Fruit fly (Drosophila melanogaster) whole organism, embryonic: ENCODE data around the gene Prp39.

Source experiments
- Atf6 ChIP-seq: fragments of 200-800 bp; sonication (Bioruptor generic); IDR thresholded peaks from 2 replicates; pipeline ENCODE4 v1.3.6; 2022; ENCODE audit warnings: missing biosample characterization, missing genetic modification characterization
- Blimp-1 ChIP-seq: fragments of 200-800 bp; sonication (Bioruptor generic); optimal IDR thresholded peaks from 3 replicates; lab custom pipeline; 2018; ENCODE audit warnings: missing biosample characterization, missing genetic modification characterization, mild to moderate bottlenecking, moderate library complexity, missing genetic modification reagents
- BtbVII ChIP-seq: fragments of 200-800 bp; sonication (Bioruptor generic); optimal IDR thresholded peaks from 3 replicates; lab custom pipeline; 2017; ENCODE audit warnings: missing biosample characterization, mild to moderate bottlenecking, missing genetic modification characterization
- CG10431 ChIP-seq: fragments of 200-800 bp; sonication (Bioruptor generic); optimal IDR thresholded peaks from 3 replicates; lab custom pipeline; 2018; ENCODE audit warnings: missing biosample characterization, mild to moderate bottlenecking, missing genetic modification characterization
- CG11504 ChIP-seq: fragments of 200-800 bp; sonication (Bioruptor generic); optimal IDR thresholded peaks from 3 replicates; lab custom pipeline; 2019; ENCODE audit warnings: missing biosample characterization, mild to moderate bottlenecking, missing genetic modification characterization, moderate library complexity
- CG12219 ChIP-seq: fragments of 200-800 bp; sonication (Bioruptor generic); optimal IDR thresholded peaks from 3 replicates; lab custom pipeline; 2018; ENCODE audit warnings: missing biosample characterization, mild to moderate bottlenecking, missing genetic modification characterization
- CG12942 ChIP-seq: fragments of 200-800 bp; sonication (Bioruptor generic); optimal IDR thresholded peaks from 3 replicates; lab custom pipeline; 2016; ENCODE audit warnings: missing biosample characterization, missing genetic modification characterization
- CG16779 ChIP-seq: fragments of 200-800 bp; sonication (Bioruptor generic); IDR thresholded peaks from 2 replicates; pipeline ENCODE4 v1.3.6; 2022; ENCODE audit warnings: missing biosample characterization, missing genetic modification characterization
- CG16813 ChIP-seq: fragments of 200-800 bp; sonication (Bioruptor generic); IDR thresholded peaks from 3 replicates; pipeline ENCODE4 v1.3.6; 2022; ENCODE audit warnings: missing biosample characterization, missing genetic modification characterization; ENCODE audit not compliant: partially characterized antibody
- CG2129 ChIP-seq: fragments of 200-800 bp; sonication (Bioruptor generic); IDR thresholded peaks from 2 replicates; pipeline ENCODE4 v1.3.6; 2022; ENCODE audit warnings: missing biosample characterization, missing genetic modification characterization; ENCODE audit not compliant: partially characterized antibody
- CG2875 ChIP-seq: fragments of 200-800 bp; sonication (Bioruptor generic); optimal IDR thresholded peaks from 2 replicates; lab custom pipeline; 2017; ENCODE audit warnings: missing biosample characterization, mild to moderate bottlenecking, missing genetic modification characterization, missing genetic modification reagents
- CG3065 ChIP-seq: fragments of 200-800 bp; sonication (Bioruptor generic); optimal IDR thresholded peaks from 2 replicates; lab custom pipeline; 2016; ENCODE audit warnings: missing biosample characterization, missing genetic modification characterization
- CG32767 ChIP-seq: fragments of 200-800 bp; sonication (Bioruptor generic); IDR thresholded peaks from 2 replicates; pipeline ENCODE4 v1.3.6; 2022; ENCODE audit warnings: missing biosample characterization, missing genetic modification characterization
- CG4360 ChIP-seq: fragments of 200-800 bp; sonication (Bioruptor generic); IDR thresholded peaks from 2 replicates; pipeline ENCODE4 v1.3.6; 2022; ENCODE audit warnings: missing biosample characterization, missing genetic modification characterization
- CG5953 ChIP-seq: fragments of 200-800 bp; sonication (Bioruptor generic); IDR thresholded peaks from 2 replicates; pipeline ENCODE4 v1.3.6; 2022; ENCODE audit warnings: missing biosample characterization, missing genetic modification characterization
- CG7786 ChIP-seq: fragments of 200-800 bp; sonication (Bioruptor generic); optimal IDR thresholded peaks from 2 replicates; lab custom pipeline; 2016; ENCODE audit warnings: missing biosample characterization, missing genetic modification characterization
- CG7963 ChIP-seq: fragments of 200-800 bp; sonication (Bioruptor generic); IDR thresholded peaks from 3 replicates; pipeline ENCODE4 v1.3.6; 2022; ENCODE audit warnings: missing biosample characterization, missing genetic modification characterization; ENCODE audit not compliant: partially characterized antibody
- CG9876 ChIP-seq: fragments of 200-800 bp; sonication (Bioruptor generic); optimal IDR thresholded peaks from 2 replicates; lab custom pipeline; 2016; ENCODE audit warnings: missing biosample characterization, missing genetic modification characterization
- CG9932 ChIP-seq: fragments of 200-800 bp; sonication (Bioruptor generic); IDR thresholded peaks from 2 replicates; pipeline ENCODE4 v1.3.6; 2022; ENCODE audit warnings: missing biosample characterization, missing genetic modification characterization
- Camta ChIP-seq: fragments of 200-800 bp; sonication (Bioruptor generic); optimal IDR thresholded peaks from 2 replicates; lab custom pipeline; 2016; ENCODE audit warnings: missing biosample characterization, missing genetic modification characterization
- D ChIP-seq, 2 experiments: fragments of 200-800 bp in 1 of 2; fragments of >200 bp in 1 of 2; sonication (Bioruptor generic) in 1 of 2; optimal IDR thresholded peaks; 2 replicates in 1 of 2; 3 replicates in 1 of 2; lab custom pipeline; 2017; ENCODE audit warnings: mild to moderate bottlenecking in 1 of 2, missing biosample characterization in 1 of 2, missing genetic modification characterization in 1 of 2, missing genetic modification reagents in 1 of 2
- Dip3 ChIP-seq: fragments of 200-800 bp; sonication (Bioruptor generic); optimal IDR thresholded peaks from 3 replicates; lab custom pipeline; 2016; ENCODE audit warnings: missing biosample characterization, missing genetic modification characterization
- H15 ChIP-seq: fragments of 200-800 bp; sonication (Bioruptor generic); IDR thresholded peaks from 3 replicates; pipeline ENCODE4 v1.3.6; 2022; ENCODE audit warnings: missing biosample characterization, missing genetic modification characterization
- HLH4C ChIP-seq: fragments of 200-800 bp; sonication (Bioruptor generic); IDR thresholded peaks from 3 replicates; pipeline ENCODE4 v1.3.6; 2022; ENCODE audit warnings: missing biosample characterization, missing genetic modification characterization; ENCODE audit not compliant: partially characterized antibody
- NFAT ChIP-seq: fragments of 200-800 bp; sonication (Bioruptor generic); IDR thresholded peaks from 2 replicates; pipeline ENCODE4 v1.3.6; 2022; ENCODE audit warnings: missing biosample characterization, missing genetic modification characterization
- Side ChIP-seq: fragments of 200-800 bp; sonication (Bioruptor generic); optimal IDR thresholded peaks from 2 replicates; lab custom pipeline; 2016; ENCODE audit warnings: missing biosample characterization, missing genetic modification characterization
- Sox102F ChIP-seq: fragments of 200-800 bp; sonication (Bioruptor generic); optimal IDR thresholded peaks from 2 replicates; lab custom pipeline; 2018; ENCODE audit warnings: missing biosample characterization, mild to moderate bottlenecking, missing genetic modification characterization, moderate library complexity
- bigmax ChIP-seq: fragments of 200-800 bp; sonication (Bioruptor generic); optimal IDR thresholded peaks from 2 replicates; lab custom pipeline; 2018; ENCODE audit warnings: missing biosample characterization, mild to moderate bottlenecking, missing genetic modification characterization
- cg ChIP-seq: fragments of 200-800 bp; sonication (Bioruptor generic); optimal IDR thresholded peaks from 3 replicates; lab custom pipeline; 2019; ENCODE audit warnings: missing biosample characterization, mild to moderate bottlenecking, missing genetic modification characterization, moderate library complexity
- da ChIP-seq: fragments of 200-800 bp; sonication (Bioruptor generic); optimal IDR thresholded peaks from 2 replicates; lab custom pipeline; 2016; ENCODE audit warnings: missing biosample characterization, missing genetic modification characterization
- dysf ChIP-seq: fragments of 200-800 bp; sonication (Bioruptor generic); IDR thresholded peaks from 3 replicates; pipeline ENCODE4 v1.3.6; 2022; ENCODE audit warnings: missing biosample characterization, missing genetic modification characterization
- esg ChIP-seq: fragments of 200-800 bp; sonication (Bioruptor generic); conservative IDR thresholded peaks from 2 replicates; pipeline ENCODE4 v1.3.6; 2022; ENCODE audit warnings: missing biosample characterization, missing genetic modification characterization
- fu2 ChIP-seq: fragments of 200-800 bp; sonication (Bioruptor generic); optimal IDR thresholded peaks from 2 replicates; lab custom pipeline; 2016; ENCODE audit warnings: missing biosample characterization, missing genetic modification characterization
- gro ChIP-seq: fragments of 200-800 bp; sonication (Bioruptor generic); optimal IDR thresholded peaks from 2 replicates; lab custom pipeline; 2016; ENCODE audit warnings: missing biosample characterization, missing genetic modification characterization
- kay ChIP-seq: fragments of 200-800 bp; sonication (Bioruptor generic); optimal IDR thresholded peaks from 2 replicates; lab custom pipeline; 2016; ENCODE audit warnings: missing biosample characterization, missing genetic modification characterization
- kni ChIP-seq: fragments of 200-800 bp; sonication (Bioruptor generic); optimal IDR thresholded peaks from 3 replicates; lab custom pipeline; 2017; ENCODE audit warnings: mild to moderate bottlenecking, missing biosample characterization, missing genetic modification reagents, missing genetic modification characterization
- lov ChIP-seq, 2 experiments: fragments of 200-800 bp in 1 of 2; fragments of >200 bp in 1 of 2; sonication (Bioruptor generic) in 1 of 2; IDR thresholded peaks in 1 of 2; optimal IDR thresholded peaks in 1 of 2; 2 replicates in 1 of 2; 3 replicates in 1 of 2; pipeline versions ENCODE4 v1.3.6 to Lab custom; 2017 to 2022; ENCODE audit warnings: missing biosample characterization in 1 of 2, missing genetic modification characterization in 1 of 2
- nerfin-2 ChIP-seq: fragments of 200-800 bp; sonication (Bioruptor generic); IDR thresholded peaks from 2 replicates; pipeline ENCODE4 v1.3.6; 2022; ENCODE audit warnings: missing biosample characterization, missing genetic modification characterization; ENCODE audit not compliant: partially characterized antibody
- pfk ChIP-seq: fragments of 200-800 bp; sonication (Bioruptor generic); optimal IDR thresholded peaks from 2 replicates; lab custom pipeline; 2018; ENCODE audit warnings: missing biosample characterization, mild to moderate bottlenecking, missing genetic modification characterization, moderate library complexity
- pzg ChIP-seq: fragments of 200-800 bp; sonication (Bioruptor generic); optimal IDR thresholded peaks from 3 replicates; lab custom pipeline; 2018; ENCODE audit warnings: missing biosample characterization, mild to moderate bottlenecking, missing genetic modification characterization, moderate library complexity
- salm ChIP-seq: fragments of 200-800 bp; sonication (Bioruptor generic); optimal IDR thresholded peaks from 2 replicates; lab custom pipeline; 2018; ENCODE audit warnings: missing biosample characterization, mild to moderate bottlenecking, missing genetic modification characterization
- sd ChIP-seq: fragments of 200-800 bp; sonication (Bioruptor generic); optimal IDR thresholded peaks from 3 replicates; lab custom pipeline; 2018; ENCODE audit warnings: missing biosample characterization, mild to moderate bottlenecking, missing genetic modification characterization, moderate library complexity
- sqz ChIP-seq: fragments of 200-800 bp; sonication (Bioruptor generic); optimal IDR thresholded peaks from 3 replicates; lab custom pipeline; 2018; ENCODE audit warnings: missing biosample characterization, mild to moderate bottlenecking, missing genetic modification characterization
- sr ChIP-seq: fragments of 200-800 bp; sonication (Bioruptor generic); IDR thresholded peaks from 3 replicates; pipeline ENCODE4 v1.3.6; 2022; ENCODE audit warnings: missing biosample characterization, missing genetic modification characterization
- stc ChIP-seq: fragments of 200-800 bp; sonication (Bioruptor generic); IDR thresholded peaks from 2 replicates; pipeline ENCODE4 v1.3.6; 2022; ENCODE audit warnings: missing biosample characterization, missing genetic modification characterization
- trh ChIP-seq: fragments of 200-800 bp; sonication (Bioruptor generic); optimal IDR thresholded peaks from 2 replicates; lab custom pipeline; 2016; ENCODE audit warnings: missing biosample characterization, missing genetic modification characterization
- wdn ChIP-seq: fragments of 200-800 bp; sonication (Bioruptor generic); IDR thresholded peaks from 2 replicates; pipeline ENCODE4 v1.3.6; 2022; ENCODE audit warnings: missing biosample characterization, missing genetic modification characterization
- zen ChIP-seq: fragments of 200-800 bp; sonication (Bioruptor generic); optimal IDR thresholded peaks from 3 replicates; lab custom pipeline; 2018; ENCODE audit warnings: missing biosample characterization, mild to moderate bottlenecking, missing genetic modification characterization, moderate library complexity

Prp39 gene

dm6 chr3R:28819555-28820305 is 7.8 kb downstream of the Prp39 start, which contains the start of the genes CG1523 and CG1647 (continued):
- TF ChIP-seq Camta (GFP tag; lab: Kevin White, UChicago) (peak; percentile 12), CG16813 (peak; percentile 45), stc (no peak), HLH4C (peak; percentile 58), CG10431 (no peak), cg (GFP tag; lab: Kevin White, UChicago) (no peak), dysf (GFP tag; lab: Robert Waterston, UW) (peak; percentile 63), D (optimal IDR thresholded peaks at IDR 0.05; lab: Kevin White, UChicago) (no peak), D (GFP tag; optimal IDR thresholded peaks at IDR 0.05; lab: Kevin White, UChicago) (no peak), nerfin-2 (GFP tag; lab: Robert Waterston, UW) (no peak), NFAT (GFP tag; lab: Robert Waterston, UW) (peak; percentile 42; the same call in 1 of the 2 replicates), CG9876 (GFP tag; lab: Kevin White, UChicago) (peak; percentile 26), esg (GFP tag; lab: Robert Waterston, UW) (peak; percentile 61; the same call in 1 of the 2 replicates), CG16779 (GFP tag; lab: Robert Waterston, UW) (no peak), sr (no peak), CG7963 (GFP tag; lab: Robert Waterston, UW) (peak; percentile 18; the same call in 1 of the 3 replicates), CG32767 (GFP tag; lab: Robert Waterston, UW) (no peak), BtbVII (no peak), CG12219 (GFP tag; lab: Kevin White, UChicago) (no peak), Dip3 (GFP tag; lab: Kevin White, UChicago) (no peak), lov (optimal IDR thresholded peaks at IDR 0.05; lab: Kevin White, UChicago) (no peak), lov (GFP tag; IDR thresholded peaks at IDR 0.05; lab: Robert Waterston, UW) (0 out of 3 replicates have a peak, but pooled peaks have one; percentile 56), CG4360 (GFP tag; lab: Robert Waterston, UW) (no peak), H15 (GFP tag; lab: Robert Waterston, UW) (0 out of 3 replicates have a peak, but pooled peaks have one; percentile 20), CG11504 (tag; lab: Kevin White, UChicago) (no peak), CG3065 (peak; percentile 5), Sox102F (GFP tag; lab: Kevin White, UChicago) (no peak), CG5953 (GFP tag; lab: Robert Waterston, UW) (no peak), kay (GFP tag; lab: Kevin White, UChicago) (peak; percentile 4), fu2 (GFP tag; lab: Kevin White, UChicago) (peak; percentile 70), zen (tag; lab: Kevin White, UChicago) (peak; percentile 69), Blimp-1 (GFP tag; lab: Kevin White, UChicago) (no peak), Atf6 (GFP tag; lab: Robert Waterston, UW) (no peak; the same call in 1 of the 2 replicates), da (no peak), CG12942 (GFP tag; lab: Kevin White, UChicago) (peak; percentile 45), bigmax (no peak), sd (tag; lab: Kevin White, UChicago) (no peak), CG2129 (GFP tag; lab: Robert Waterston, UW) (peak; percentile 37), trh (no peak), CG2875 (GFP tag; lab: Kevin White, UChicago) (peak; percentile 35), salm (tag; lab: Kevin White, UChicago) (no peak), CG9932 (GFP tag; lab: Robert Waterston, UW) (peak; percentile 57), pfk (GFP tag; lab: Kevin White, UChicago) (no peak), gro (GFP tag; lab: Kevin White, UChicago) (peak; percentile 24), kni (GFP tag; lab: Kevin White, UChicago) (no peak), wdn (GFP tag; lab: Robert Waterston, UW) (peak; percentile 38; the same call in 1 of the 2 replicates), Side (GFP tag; lab: Kevin White, UChicago) (peak; percentile 39), CG7786 (GFP tag; lab: Kevin White, UChicago) (peak; percentile 48), sqz (GFP tag; lab: Kevin White, UChicago) (no peak), pzg (GFP tag; lab: Kevin White, UChicago) (peak; percentile 20)
